Worm (Caenorhabditis elegans): ENCODE measurements around the gene arx-5.

- no peak for TF ChIP-seq R02D3.7 (tag; optimal IDR thresholded peaks at IDR 0.05)
- TF ChIP-seq ztf-11 (tag; optimal IDR thresholded peaks at IDR 0.05), result no peak
- TF ChIP-seq lin-11 (tag; optimal IDR thresholded peaks at IDR 0.05), result no peak
- no peak for TF ChIP-seq nhr-11 (tag; optimal IDR thresholded peaks at IDR 0.05)
- no peak for TF ChIP-seq nhr-21 (tag; optimal IDR thresholded peaks at IDR 0.05)
- TF ChIP-seq nhr-12 (tag; optimal IDR thresholded peaks at IDR 0.05), result no peak
- no peak for TF ChIP-seq zag-1 (tag; optimal IDR thresholded peaks at IDR 0.05)
- TF ChIP-seq ceh-82 (tag; optimal IDR thresholded peaks at IDR 0.05), result no peak
- TF ChIP-seq fos-1 (tag; optimal IDR thresholded peaks at IDR 0.05), result no peak
- TF ChIP-seq ztf-4 (tag; optimal IDR thresholded peaks at IDR 0.05), result no peak
- no peak for TF ChIP-seq lsy-2 (tag; optimal IDR thresholded peaks at IDR 0.05)
- no peak for TF ChIP-seq blmp-1 (tag; optimal IDR thresholded peaks at IDR 0.05; ENCODE audit: insufficient read depth)
These were observed 33.0 kb downstream of the arx-5 start, which contains the start of gene lgc-37 for ce11 chrIII:12784854-12785253.

Data from whole organism, L2 larva.